Fruit fly (Drosophila melanogaster): ENCODE data around the gene CG15431.
A peak's percentile ranks its signal among the peaks of the same experiment; 100 is the strongest.

Gene CG15431

DNA sequence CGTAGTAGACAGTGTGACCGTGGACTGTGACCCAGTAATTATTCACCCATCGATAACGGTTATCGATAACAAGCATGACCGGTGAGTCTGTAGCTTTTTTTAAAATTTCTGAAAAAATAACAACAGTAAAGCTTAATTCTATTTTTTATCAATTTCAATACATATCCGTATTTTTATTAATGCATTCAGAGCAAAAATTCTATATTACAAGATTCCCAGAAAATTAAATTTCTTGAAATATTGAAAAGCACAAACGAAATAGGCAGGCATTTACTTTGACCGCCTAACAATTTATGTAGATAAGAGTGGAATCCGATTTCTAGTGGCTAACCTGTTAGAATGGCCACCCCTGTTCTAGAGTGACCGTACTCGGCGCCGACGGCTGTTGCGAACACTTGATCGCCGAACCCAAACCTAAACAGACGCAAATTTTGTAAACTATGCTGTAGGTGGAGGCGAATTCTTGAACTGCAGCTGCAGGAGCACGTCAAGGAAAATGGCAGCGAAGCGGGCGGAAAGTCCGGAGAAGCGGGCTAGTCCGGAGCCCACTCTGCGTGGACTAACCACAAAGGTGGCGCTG lies 47.1 kb downstream of the CG15431 start, which contains the start of gene CG3652 (continued):
- no peak for TF ChIP-seq OdsH (GFP tag; optimal IDR thresholded peaks at IDR 0.05)
- TF ChIP-seq CG3032 (tag; optimal IDR thresholded peaks at IDR 0.05): peak; percentile 56

- TF ChIP-seq CG8319 (GFP tag; optimal IDR thresholded peaks at IDR 0.05): no peak
- no peak for TF ChIP-seq CG3032 (tag; optimal IDR thresholded peaks at IDR 0.05)
- TF ChIP-seq CG16779 (tag; optimal IDR thresholded peaks at IDR 0.05): no peak
- TF ChIP-seq Hr4 (GFP tag; optimal IDR thresholded peaks at IDR 0.05): no peak
- TF ChIP-seq Sox102F (GFP tag; optimal IDR thresholded peaks at IDR 0.05): no peak
- no peak for TF ChIP-seq CG6163 (GFP tag; IDR thresholded peaks at IDR 0.05)
- TF ChIP-seq net (GFP tag; optimal IDR thresholded peaks at IDR 0.05): no peak
- TF ChIP-seq CG31627 (GFP tag; optimal IDR thresholded peaks at IDR 0.05): no peak
- no peak for TF ChIP-seq CG3919 (GFP tag; optimal IDR thresholded peaks at IDR 0.05)
- TF ChIP-seq vri (GFP tag; optimal IDR thresholded peaks at IDR 0.05): peak; percentile 58
- TF ChIP-seq Gug (GFP tag; IDR thresholded peaks at IDR 0.05): no peak
- TF ChIP-seq Blimp-1 (GFP tag; optimal IDR thresholded peaks at IDR 0.05): no peak
- TF ChIP-seq CG6792 (GFP tag; optimal IDR thresholded peaks at IDR 0.05): no peak
- no peak for TF ChIP-seq Sox15 (GFP tag; optimal IDR thresholded peaks at IDR 0.05)
- TF ChIP-seq dsx (GFP tag; optimal IDR thresholded peaks at IDR 0.05; ENCODE audit: poor library complexity, severe bottlenecking): no peak
- no peak for TF ChIP-seq dac (GFP tag; optimal IDR thresholded peaks at IDR 0.05)
- TF ChIP-seq eg (GFP tag; IDR thresholded peaks at IDR 0.05): no peak
- TF ChIP-seq CG8119 (GFP tag; IDR thresholded peaks at IDR 0.05): no peak
- no peak for TF ChIP-seq CG10669 (GFP tag; optimal IDR thresholded peaks at IDR 0.05)
- peak; percentile 97 for TF ChIP-seq svp (GFP tag)
- no peak for TF ChIP-seq ss (GFP tag; optimal IDR thresholded peaks at IDR 0.05)
- TF ChIP-seq Eip78C (GFP tag): peak; percentile 42
- no peak for TF ChIP-seq OdsH (GFP tag; optimal IDR thresholded peaks at IDR 0.05)
- TF ChIP-seq topi (GFP tag; optimal IDR thresholded peaks at IDR 0.05): no peak
These were observed 51.5 kb downstream of the CG15431 start for dm6 chr2L:4389405-4390115.

DNA sequence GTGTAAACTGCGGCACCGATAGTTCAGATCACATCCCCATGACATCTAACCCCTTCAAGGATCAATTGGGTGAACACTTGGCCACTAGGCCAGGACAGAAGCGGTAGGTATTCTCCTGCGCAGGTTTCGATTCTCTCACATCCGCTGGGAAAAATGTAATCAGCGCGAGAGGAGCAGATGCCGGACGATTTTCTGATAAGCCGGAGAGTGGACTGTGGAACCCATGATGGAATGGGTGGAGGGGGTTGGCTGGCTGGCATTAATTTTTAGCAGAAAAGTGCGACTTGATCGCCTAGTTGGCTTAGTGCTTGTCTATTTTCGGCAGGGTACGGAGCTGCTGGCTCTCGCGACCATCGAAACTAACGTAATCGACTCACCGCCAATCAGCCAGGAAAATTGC lies 53.1 kb downstream of the CG15431 start, which contains the start of gene Tps1:
TSS of gene Tps1 (plus strand) at position 301 of the 400 bp plus-strand sequence.
- TF ChIP-seq svp (GFP tag) (peak; percentile 68), CG6854 (GFP tag; optimal IDR thresholded peaks at IDR 0.05) (no peak)

DNA sequence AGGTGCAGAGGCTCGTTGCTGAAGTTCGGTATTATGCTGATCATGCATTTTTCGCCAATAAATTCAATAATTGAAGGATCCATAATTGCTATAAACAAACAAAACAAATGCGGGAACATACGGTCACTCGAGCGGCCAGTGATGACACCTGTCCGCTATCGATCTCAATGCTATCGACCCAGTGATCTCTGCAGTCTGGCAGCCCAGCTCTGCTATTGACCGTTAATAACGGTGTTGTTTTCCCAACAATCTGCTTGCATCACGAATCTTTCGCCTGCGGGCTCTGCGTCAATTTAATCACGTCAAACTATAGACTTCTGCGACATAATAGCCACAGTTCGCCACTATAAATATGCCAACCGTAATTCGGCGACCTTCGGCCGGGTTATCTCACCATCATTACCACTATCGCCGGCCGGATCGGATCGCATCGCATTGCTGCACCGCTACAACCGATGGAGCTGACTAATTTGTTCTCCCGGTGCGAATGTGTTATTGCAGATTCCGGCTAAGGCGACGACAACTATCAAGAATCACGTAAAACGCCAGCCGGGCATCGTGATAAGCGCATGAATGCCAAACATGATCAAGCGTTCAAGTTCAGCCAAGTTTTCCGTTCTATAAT lies 54.0 kb downstream of the CG15431 start, which contains the start of gene Psf2:
TSS of gene Psf2 (minus strand) at position 431 of the 625 bp plus-strand sequence.
- peak; percentile 72 for TF ChIP-seq svp (GFP tag)
- TF ChIP-seq spab (GFP tag; optimal IDR thresholded peaks at IDR 0.05): no peak
- no peak for TF ChIP-seq CG9139 (GFP tag; optimal IDR thresholded peaks at IDR 0.05)
- TF ChIP-seq Eip93F (GFP tag; optimal IDR thresholded peaks at IDR 0.05): no peak
- TF ChIP-seq fkh (GFP tag; optimal IDR thresholded peaks at IDR 0.05): peak; percentile 89
- TF ChIP-seq CG11902 (GFP tag; optimal IDR thresholded peaks at IDR 0.05): no peak
- TF ChIP-seq CG10669 (GFP tag; optimal IDR thresholded peaks at IDR 0.05): no peak

All from whole organism, prepupa.